Worm (Caenorhabditis elegans) whole organism, young adult: ENCODE data around the gene dot-1.5.

ENCODE experiments used
- B0261.1 ChIP-seq: sonication (generic microtip); optimal IDR thresholded peaks from 2 replicates; lab custom pipeline; 2016; ENCODE audit warnings: mild to moderate bottlenecking, missing genetic modification characterization, moderate library complexity, missing compliant biosample characterization
- C06A6.2 ChIP-seq: fragments of 200-800 bp; sonication (Bioruptor generic); conservative IDR thresholded peaks from 2 replicates; pipeline ENCODE4 v1.3.6; 2022; ENCODE audit warnings: missing genetic modification characterization, missing compliant biosample characterization
- T26A5.8 ChIP-seq: sonication (generic microtip); optimal IDR thresholded peaks from 2 replicates; lab custom pipeline; 2016; ENCODE audit warnings: missing genetic modification characterization, missing compliant biosample characterization
- ama-1 ChIP-seq, 3 experiments: fragments of 150-350 bp in 1 of 3; sonication (generic microtip) in 2 of 3; optimal IDR thresholded peaks; 2 replicates each; lab custom pipeline; 2014 to 2018; ENCODE audit warnings: missing biosample characterization in 2 of 3, missing genetic modification characterization in 2 of 3, missing genetic modification reagents in 2 of 3
- dpff-1 ChIP-seq: sonication (generic microtip); optimal IDR thresholded peaks from 2 replicates; lab custom pipeline; 2017; ENCODE audit warnings: mild to moderate bottlenecking, missing genetic modification characterization, missing compliant biosample characterization
- mcd-1 ChIP-seq: fragments of 200-800 bp; sonication (Bioruptor generic); IDR thresholded peaks from 2 replicates; pipeline ENCODE4 v1.3.6; 2022; ENCODE audit warnings: missing genetic modification reagents, missing genetic modification characterization, missing compliant biosample characterization
- pbrm-1 ChIP-seq: fragments of 200-800 bp; sonication (Bioruptor generic); IDR thresholded peaks from 2 replicates; pipeline ENCODE4 v1.3.6; 2022; ENCODE audit warnings: missing genetic modification reagents, missing genetic modification characterization, missing compliant biosample characterization
- pha-4 ChIP-seq: fragments of 150-350 bp; sonication (generic microtip); optimal IDR thresholded peaks from 2 replicates; lab custom pipeline; 2014; ENCODE audit warnings: missing biosample characterization, missing genetic modification reagents, missing genetic modification characterization
- snpc-4 ChIP-seq, 5 experiments: fragments of 150-350 bp in 1 of 5; sonication (generic microtip) in 4 of 5; optimal IDR thresholded peaks; 2 replicates each; lab custom pipeline; 2014 to 2018; ENCODE audit warnings: missing genetic modification characterization in 5 of 5, missing biosample characterization in 3 of 5, antibody characterized with exemption in 2 of 5, mild to moderate bottlenecking in 2 of 5, missing compliant biosample characterization in 2 of 5, missing genotype in 2 of 5, moderate library complexity in 2 of 5, missing genetic modification reagents in 1 of 5
- somi-1 ChIP-seq: fragments of 200-800 bp; sonication (Bioruptor generic); optimal IDR thresholded peaks from 2 replicates; lab custom pipeline; 2018; ENCODE audit warnings: mild to moderate bottlenecking, missing genetic modification characterization, missing compliant biosample characterization

ce11 chrX:1888445-1889035, 28.7 kb upstream of the dot-1.5 start:
- TF ChIP-seq pbrm-1 (GFP tag; lab: Robert Waterston, UW): no peak
- TF ChIP-seq pha-4 (tag; lab: Kevin White, UChicago): no peak
- TF ChIP-seq snpc-4 (GFP tag; optimal IDR thresholded peaks at IDR 0.05; lab: Kevin White, UChicago): no peak
- TF ChIP-seq snpc-4 (tag; optimal IDR thresholded peaks at IDR 0.05; lab: Kevin White, UChicago): peak in 2 of 4 experiments; percentile 15 to 29
- TF ChIP-seq C06A6.2 (GFP tag; lab: Robert Waterston, UW): no peak
- TF ChIP-seq T26A5.8 (tag; lab: Kevin White, UChicago): no peak
- no peak for TF ChIP-seq ama-1 (optimal IDR thresholded peaks at IDR 0.05; lab: Kevin White, UChicago)
- TF ChIP-seq ama-1 (GFP tag; optimal IDR thresholded peaks at IDR 0.05; lab: Kevin White, UChicago): no peak
- TF ChIP-seq B0261.1 (tag; lab: Kevin White, UChicago): peak; percentile 40
- TF ChIP-seq somi-1 (GFP tag; lab: Kevin White, UChicago): peak; percentile 61
- TF ChIP-seq dpff-1 (tag; lab: Kevin White, UChicago): no peak
- no peak; the same call in 1 of the 2 replicates for TF ChIP-seq mcd-1
